Comparison of ENCODE assay signal across 1 fruit fly cellular context in genomic region chr2L:19894826-19895225, dm6.
TF ChIP-seq lines count a peak whose summit lies in the region.

No protein-coding gene starts in this region.

TF ChIP-seq in whole organism, prepupa, 60 proteins besides CTCF, POLR2A, EP300 and RAD21 (continued from another document):
- TF ChIP-seq Hr4 (GFP tag; optimal IDR thresholded peaks at IDR 0.05; lab: Kevin White, UChicago) (peak; percentile 57), svp (GFP tag; lab: Kevin White, UChicago) (no peak), CG4318 (GFP tag; optimal IDR thresholded peaks at IDR 0.05; lab: Kevin White, UChicago) (no peak), topi (GFP tag; optimal IDR thresholded peaks at IDR 0.05; lab: Kevin White, UChicago) (no peak), CG32006 (GFP tag; optimal IDR thresholded peaks at IDR 0.05; lab: Kevin White, UChicago) (peak; percentile 38), CG10669 (GFP tag; optimal IDR thresholded peaks at IDR 0.05; lab: Kevin White, UChicago) (no peak), CG9139 (GFP tag; optimal IDR thresholded peaks at IDR 0.05; lab: Kevin White, UChicago) (no peak), achi (GFP tag; optimal IDR thresholded peaks at IDR 0.05; lab: Kevin White, UChicago) (no peak), CG31627 (GFP tag; optimal IDR thresholded peaks at IDR 0.05; lab: Kevin White, UChicago) (no peak), CG11294 (GFP tag; IDR thresholded peaks at IDR 0.05; lab: Robert Waterston, UW) (no peak), CG10631 (GFP tag; optimal IDR thresholded peaks at IDR 0.05; lab: Kevin White, UChicago) (no peak), vri (GFP tag; optimal IDR thresholded peaks at IDR 0.05; lab: Kevin White, UChicago) (no peak), Hr39 (GFP tag; optimal IDR thresholded peaks at IDR 0.05; lab: Kevin White, UChicago) (no peak), fd59A (GFP tag; optimal IDR thresholded peaks at IDR 0.05; lab: Kevin White, UChicago) (no peak), Eip93F (GFP tag; optimal IDR thresholded peaks at IDR 0.05; lab: Kevin White, UChicago) (no peak), CG6792 (GFP tag; optimal IDR thresholded peaks at IDR 0.05; lab: Kevin White, UChicago) (no peak), CG11902 (GFP tag; optimal IDR thresholded peaks at IDR 0.05; lab: Kevin White, UChicago) (no peak), CG8119 (GFP tag; IDR thresholded peaks at IDR 0.05; lab: Robert Waterston, UW) (peak; percentile 56; the same call in 1 of the 3 replicates), Ets21C (GFP tag; optimal IDR thresholded peaks at IDR 0.05; lab: Kevin White, UChicago) (no peak), esn (GFP tag; optimal IDR thresholded peaks at IDR 0.05; lab: Kevin White, UChicago) (no peak), Eip78C (GFP tag; lab: Kevin White, UChicago) (peak; percentile 56), Eip75B (GFP tag; optimal IDR thresholded peaks at IDR 0.05; lab: Kevin White, UChicago) (no peak), CG15336 (GFP tag; IDR thresholded peaks at IDR 0.05; lab: Robert Waterston, UW) (peak; percentile 13; the same call in 1 of the 2 replicates), dsx (GFP tag; optimal IDR thresholded peaks at IDR 0.05; lab: Kevin White, UChicago; ENCODE audit: poor library complexity, severe bottlenecking) (no peak), CG8632 (GFP tag; optimal IDR thresholded peaks at IDR 0.05; lab: Kevin White, UChicago) (no peak), eg (GFP tag; IDR thresholded peaks at IDR 0.05; lab: Robert Waterston, UW) (0 out of 3 replicates have a peak, but pooled peaks have one; percentile 36), cyc (GFP tag; optimal IDR thresholded peaks at IDR 0.05; lab: Kevin White, UChicago) (no peak), ss (GFP tag; optimal IDR thresholded peaks at IDR 0.05; lab: Kevin White, UChicago) (peak; percentile 18 to 43), net (GFP tag; optimal IDR thresholded peaks at IDR 0.05; lab: Kevin White, UChicago) (no peak), spab (GFP tag; optimal IDR thresholded peaks at IDR 0.05; lab: Kevin White, UChicago) (no peak), lz (GFP tag; optimal IDR thresholded peaks at IDR 0.05; lab: Kevin White, UChicago) (no peak), Sox15 (GFP tag; optimal IDR thresholded peaks at IDR 0.05; lab: Kevin White, UChicago) (no peak), Lpt (GFP tag; optimal IDR thresholded peaks at IDR 0.05; lab: Kevin White, UChicago) (no peak), Hr38 (GFP tag; optimal IDR thresholded peaks at IDR 0.05; lab: Kevin White, UChicago) (no peak)
